Worm (Caenorhabditis elegans) whole organism, midembryonic: ENCODE results near the gene phf-10.

Experiments
- T22C8.4 ChIP-seq: fragments of 200-800 bp; sonication (Bioruptor generic); IDR thresholded peaks from 2 replicates; pipeline ENCODE4 v1.3.6; 2022; ENCODE audit warnings: missing genetic modification characterization, missing compliant biosample characterization
- cog-1 ChIP-seq: sonication (generic microtip); optimal IDR thresholded peaks from 2 replicates; lab custom pipeline; 2016; ENCODE audit warnings: missing genetic modification characterization, missing compliant biosample characterization
- med-1 ChIP-seq: sonication (generic microtip); optimal IDR thresholded peaks from 2 replicates; lab custom pipeline; 2017; ENCODE audit warnings: missing genetic modification characterization, mild to moderate bottlenecking, missing compliant biosample characterization, antibody characterized with exemption, missing genetic modification reagents; ENCODE audit not compliant: insufficient read depth
- ref-1 ChIP-seq: fragments of 200-800 bp; sonication (Bioruptor generic); conservative IDR thresholded peaks from 2 replicates; pipeline ENCODE4 v1.3.6; 2022; ENCODE audit warnings: missing genetic modification reagents, missing genetic modification characterization, missing compliant biosample characterization
- tab-1 ChIP-seq: fragments of 200-800 bp; sonication (Bioruptor generic); IDR thresholded peaks from 2 replicates; pipeline ENCODE4 v1.3.6; 2022; ENCODE audit warnings: missing genetic modification characterization, missing compliant biosample characterization
- ztf-29 ChIP-seq: fragments of 200-800 bp; sonication (Bioruptor generic); IDR thresholded peaks from 2 replicates; pipeline ENCODE4 v1.3.6; 2022; ENCODE audit warnings: missing genetic modification reagents, missing genetic modification characterization, missing compliant biosample characterization

DNA sequence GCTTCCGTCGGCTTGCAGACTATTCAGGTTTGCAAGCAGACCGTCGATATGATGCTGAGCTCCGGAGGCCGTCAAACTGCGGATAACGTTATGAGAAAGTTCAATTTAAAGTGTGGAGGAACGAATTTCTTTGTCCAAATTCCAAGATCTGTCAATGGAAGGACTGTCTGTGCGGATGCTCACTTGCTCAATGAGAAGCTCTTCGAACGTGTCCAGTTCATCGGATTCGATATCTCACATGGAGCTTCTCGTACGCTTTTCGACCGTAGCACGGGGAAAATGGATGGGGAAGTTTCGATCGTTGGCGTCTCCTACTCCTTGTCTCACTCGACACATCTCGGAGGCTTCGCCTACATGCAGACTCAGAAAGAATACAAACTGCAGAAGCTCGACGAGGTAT lies 34.6 kb upstream of the phf-10 start:
- TF ChIP-seq ref-1 (GFP tag; lab: Robert Waterston, UW) (no peak), cog-1 (tag; lab: Kevin White, UChicago) (no peak), med-1 (GFP tag; lab: Kevin White, UChicago) (no peak), T22C8.4 (no peak), tab-1 (no peak), ztf-29 (GFP tag; lab: Robert Waterston, UW) (no peak)
